Worm (Caenorhabditis elegans): ENCODE measurements around the gene T28A11.19.

DNA sequence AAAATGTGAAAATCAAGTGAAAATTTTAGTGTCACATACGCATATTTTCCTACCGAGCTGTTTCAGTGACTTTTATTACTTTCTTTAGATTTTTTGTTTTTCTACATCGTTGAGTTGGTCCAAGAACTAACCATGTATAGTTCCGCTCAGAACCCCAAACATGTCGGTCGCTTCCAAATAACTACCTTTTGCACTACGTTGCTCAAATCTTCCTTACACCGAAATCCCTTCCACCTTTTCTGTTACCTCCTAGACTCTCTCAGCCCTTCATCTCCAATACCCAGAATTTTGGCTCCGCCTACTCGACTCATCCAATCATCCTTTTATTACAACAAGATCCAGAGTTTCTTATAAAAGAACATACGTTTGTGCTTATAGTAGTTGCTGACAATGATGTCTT lies 15.3 kb upstream of the T28A11.19 start, which contains the start of gene F35F10.5:
- TF ChIP-seq lsy-2 (tag; optimal IDR thresholded peaks at IDR 0.05) (no peak), elt-1 (tag; optimal IDR thresholded peaks at IDR 0.05; ENCODE audit: borderline replicate concordance, insufficient read depth) (no peak), nhr-28 (tag; optimal IDR thresholded peaks at IDR 0.05) (no peak), unc-39 (tag; optimal IDR thresholded peaks at IDR 0.05) (no peak), unc-62 (GFP tag; optimal IDR thresholded peaks at IDR 0.05) (no peak)

All from whole organism, mixed stage, embryonic.